Worm (Caenorhabditis elegans) whole organism, mixed stage, embryonic: ENCODE measurements around the gene C07E3.9.

Experiments
- flh-1 ChIP-seq: fragments of 200-800 bp; sonication (Bioruptor generic); optimal IDR thresholded peaks from 2 replicates; lab custom pipeline; 2018; ENCODE audit warnings: mild to moderate bottlenecking, missing genetic modification characterization, moderate library complexity, missing compliant biosample characterization
- pha-4 ChIP-seq: fragments of 150-350 bp; optimal IDR thresholded peaks from 2 replicates; lab custom pipeline; 2018; ENCODE audit warnings: missing biosample characterization, missing genetic modification reagents, missing genetic modification characterization
- snpc-4 ChIP-seq: fragments of 150-350 bp; optimal IDR thresholded peaks from 2 replicates; lab custom pipeline; 2014; ENCODE audit warnings: missing biosample characterization, missing genetic modification characterization

- TF ChIP-seq snpc-4 (tag; lab: Kevin White, UChicago), result no peak
- peak; percentile 59 for TF ChIP-seq pha-4
- TF ChIP-seq flh-1 (GFP tag; lab: Kevin White, UChicago), result no peak
These were observed 49.6 kb upstream of the C07E3.9 start, which contains the start of gene mdt-22 for ce11 chrII:10300954-10301353.
